Worm (Caenorhabditis elegans) whole organism, L4 larva: ENCODE data around the gene C27B7.2.
A peak's percentile ranks its signal among the peaks of the same experiment; 100 is the strongest.

ENCODE experiments used
- D1046.2 ChIP-seq: fragments of 200-800 bp; sonication (Bioruptor generic); IDR thresholded peaks from 2 replicates; pipeline ENCODE4 v1.3.6; 2022; ENCODE audit warnings: missing genetic modification characterization, missing compliant biosample characterization
- F26F4.8 ChIP-seq: fragments of 200-800 bp; sonication (Bioruptor generic); conservative IDR thresholded peaks from 2 replicates; pipeline ENCODE4 v1.3.6; 2022; ENCODE audit warnings: missing genetic modification characterization, missing compliant biosample characterization
- F44E2.7 ChIP-seq: fragments of 200-800 bp; sonication (Bioruptor generic); IDR thresholded peaks from 2 replicates; pipeline ENCODE4 v2.1.2; 2022; ENCODE audit warnings: missing genetic modification characterization, missing compliant biosample characterization
- F49E8.2 ChIP-seq: sonication (generic microtip); optimal IDR thresholded peaks from 2 replicates; lab custom pipeline; 2016; ENCODE audit warnings: missing compliant biosample characterization, mild to moderate bottlenecking, missing genetic modification characterization, borderline replicate concordance
- R02D3.7 ChIP-seq: fragments of 150-350 bp; sonication (generic microtip); optimal IDR thresholded peaks from 3 replicates; lab custom pipeline; 2014; ENCODE audit warnings: missing biosample characterization, missing genetic modification characterization
- T20F7.1 ChIP-seq: fragments of 200-800 bp; sonication (Bioruptor generic); optimal IDR thresholded peaks from 2 replicates; lab custom pipeline; 2018; ENCODE audit warnings: mild to moderate bottlenecking, missing genetic modification characterization, missing compliant biosample characterization
- Y48G9A.11 ChIP-seq: fragments of 200-800 bp; sonication (Bioruptor generic); IDR thresholded peaks from 2 replicates; pipeline ENCODE4 v1.3.6; 2022; ENCODE audit warnings: missing genetic modification reagents, missing genetic modification characterization, missing compliant biosample characterization
- Y5F2A.4 ChIP-seq: fragments of 200-800 bp; sonication (Bioruptor generic); optimal IDR thresholded peaks from 2 replicates; lab custom pipeline; 2018; ENCODE audit warnings: mild to moderate bottlenecking, missing genetic modification characterization, missing compliant biosample characterization
- Y75B8A.6 ChIP-seq: fragments of 200-800 bp; sonication (Bioruptor generic); IDR thresholded peaks from 2 replicates; pipeline ENCODE4 v1.3.6; 2022; ENCODE audit warnings: missing genetic modification reagents, missing genetic modification characterization, missing compliant biosample characterization
- ZK546.5 ChIP-seq, 2 experiments: sonication (generic microtip); optimal IDR thresholded peaks; 2 replicates each; lab custom pipeline; 2017; ENCODE audit warnings: missing biosample characterization in 2 of 2, missing genetic modification characterization in 2 of 2
- aha-1 ChIP-seq: fragments of 150-350 bp; peaks from one replicate; lab custom pipeline; 2014; ENCODE audit warnings: missing biosample characterization, missing genetic modification characterization
- aly-2 ChIP-seq: sonication (generic microtip); optimal IDR thresholded peaks from 2 replicates; lab custom pipeline; 2018; ENCODE audit warnings: missing biosample characterization, missing genetic modification characterization
- ama-1 ChIP-seq: fragments of 150-350 bp; optimal IDR thresholded peaks from 2 replicates; lab custom pipeline; 2014; ENCODE audit warnings: inconsistent platforms, mixed read lengths
- arid-1 ChIP-seq: fragments of 200-800 bp; sonication (Bioruptor generic); conservative IDR thresholded peaks from 2 replicates; pipeline ENCODE4 v1.3.6; 2022; ENCODE audit warnings: missing genetic modification reagents, missing genetic modification characterization, missing compliant biosample characterization
- attf-4 ChIP-seq: sonication (generic microtip); optimal IDR thresholded peaks from 3 replicates; lab custom pipeline; 2017; ENCODE audit warnings: missing biosample characterization, missing genetic modification characterization
- ceh-28 ChIP-seq: fragments of 150-350 bp; optimal IDR thresholded peaks from 2 replicates; lab custom pipeline; 2014; ENCODE audit warnings: missing biosample characterization, missing genetic modification reagents, missing genetic modification characterization
- ceh-44 ChIP-seq: fragments of 200-800 bp; sonication (Bioruptor generic); IDR thresholded peaks from 2 replicates; pipeline ENCODE4 v1.3.6; 2022; ENCODE audit warnings: missing genetic modification reagents, missing genetic modification characterization, missing compliant biosample characterization
- daf-12 ChIP-seq: fragments of 150-350 bp; optimal IDR thresholded peaks from 2 replicates; lab custom pipeline; 2014; ENCODE audit warnings: missing biosample characterization, missing genetic modification reagents, missing genetic modification characterization
- dmd-8 ChIP-seq: fragments of 200-800 bp; sonication (Bioruptor generic); IDR thresholded peaks from 2 replicates; pipeline ENCODE4 v1.3.6; 2022; ENCODE audit warnings: missing genetic modification characterization, missing compliant biosample characterization
- dpl-1 ChIP-seq: fragments of 150-350 bp; optimal IDR thresholded peaks from 2 replicates; lab custom pipeline; 2014; ENCODE audit warnings: missing biosample characterization, missing genetic modification reagents, missing genetic modification characterization
- gei-8 ChIP-seq: fragments of 200-800 bp; sonication (Bioruptor generic); optimal IDR thresholded peaks from 2 replicates; lab custom pipeline; 2018; ENCODE audit warnings: mild to moderate bottlenecking, missing genetic modification characterization, missing compliant biosample characterization
- hif-1 ChIP-seq, 2 experiments: sonication (generic microtip); optimal IDR thresholded peaks; 2 replicates each; lab custom pipeline; 2016 to 2017; ENCODE audit warnings: missing compliant biosample characterization in 2 of 2, missing genetic modification characterization in 2 of 2, missing genetic modification reagents in 2 of 2, missing genotype in 2 of 2, mild to moderate bottlenecking in 1 of 2
- hlh-11 ChIP-seq: fragments of 200-800 bp; sonication (Bioruptor generic); optimal IDR thresholded peaks from 2 replicates; lab custom pipeline; 2018; ENCODE audit warnings: mild to moderate bottlenecking, missing genetic modification characterization, missing compliant biosample characterization
- hlh-30 ChIP-seq: sonication (generic microtip); optimal IDR thresholded peaks from 2 replicates; lab custom pipeline; 2017; ENCODE audit warnings: antibody characterized with exemption, mild to moderate bottlenecking, missing genetic modification characterization, missing compliant biosample characterization; ENCODE audit not compliant: insufficient read depth
- hmg-1.1 ChIP-seq: fragments of 200-800 bp; sonication (Bioruptor generic); IDR thresholded peaks from 2 replicates; pipeline ENCODE4 v1.3.6; 2022; ENCODE audit warnings: missing genetic modification reagents, missing genetic modification characterization, missing compliant biosample characterization
- jun-1 ChIP-seq: fragments of 150-350 bp; optimal IDR thresholded peaks from 2 replicates; lab custom pipeline; 2014; ENCODE audit warnings: missing biosample characterization, missing genetic modification reagents, missing genetic modification characterization
- lir-3 ChIP-seq: sonication (generic microtip); optimal IDR thresholded peaks from 2 replicates; lab custom pipeline; 2016; ENCODE audit warnings: mild to moderate bottlenecking, missing genetic modification characterization, missing compliant biosample characterization
- madf-9 ChIP-seq: fragments of 200-800 bp; sonication (Bioruptor generic); conservative IDR thresholded peaks from 2 replicates; pipeline ENCODE4 v1.3.6; 2022; ENCODE audit warnings: missing genetic modification reagents, missing genetic modification characterization, missing compliant biosample characterization
- mdl-1 ChIP-seq, 2 experiments: fragments of 150-350 bp in 1 of 2; sonication (generic microtip) in 1 of 2; optimal IDR thresholded peaks; 2 replicates each; lab custom pipeline; 2014 to 2017; ENCODE audit warnings: missing biosample characterization in 2 of 2, missing genetic modification characterization in 2 of 2
- mdt-29 ChIP-seq: fragments of 200-800 bp; sonication (Bioruptor generic); IDR thresholded peaks from 2 replicates; pipeline ENCODE4 v1.3.6; 2022; ENCODE audit warnings: missing genetic modification reagents, missing genetic modification characterization, missing compliant biosample characterization
- mep-1 ChIP-seq: fragments of 150-350 bp; sonication (generic microtip); optimal IDR thresholded peaks from 3 replicates; lab custom pipeline; 2014; ENCODE audit warnings: missing biosample characterization, missing genetic modification characterization
- mes-2 ChIP-seq: sonication (generic microtip); optimal IDR thresholded peaks from 2 replicates; lab custom pipeline; 2016; ENCODE audit warnings: missing genotype, mild to moderate bottlenecking, missing genetic modification characterization, missing compliant biosample characterization; ENCODE audit not compliant: poor library complexity, severe bottlenecking
- nhr-237 ChIP-seq: sonication (generic microtip); optimal IDR thresholded peaks from 2 replicates; lab custom pipeline; 2017; ENCODE audit warnings: missing biosample characterization, missing genetic modification characterization
- pha-4 ChIP-seq, 2 experiments: fragments of 150-350 bp in 1 of 2; fragments of 200-800 bp in 1 of 2; sonication (Bioruptor generic) in 1 of 2; IDR thresholded peaks in 1 of 2; optimal IDR thresholded peaks in 1 of 2; 2 replicates each; pipeline versions ENCODE4 v1.3.6 to Lab custom; 2014 to 2022; ENCODE audit warnings: missing genetic modification characterization in 2 of 2, missing genetic modification reagents in 2 of 2, missing biosample characterization in 1 of 2, missing compliant biosample characterization in 1 of 2
- pqm-1 ChIP-seq: sonication (generic microtip); optimal IDR thresholded peaks from 2 replicates; lab custom pipeline; 2017; ENCODE audit warnings: missing biosample characterization, missing genetic modification characterization
- rbr-2 ChIP-seq: sonication (generic microtip); optimal IDR thresholded peaks from 2 replicates; lab custom pipeline; 2016; ENCODE audit warnings: missing genotype, missing genetic modification characterization, missing compliant biosample characterization
- sdz-12 ChIP-seq: fragments of 200-800 bp; sonication (Bioruptor generic); optimal IDR thresholded peaks from 2 replicates; lab custom pipeline; 2018; ENCODE audit warnings: mild to moderate bottlenecking, missing genetic modification characterization, missing compliant biosample characterization
- set-16 ChIP-seq: fragments of 200-800 bp; sonication (Bioruptor generic); IDR thresholded peaks from 2 replicates; pipeline ENCODE4 v1.3.6; 2022; ENCODE audit warnings: missing genetic modification reagents, missing genetic modification characterization, missing compliant biosample characterization
- spr-3 ChIP-seq: fragments of 200-800 bp; sonication (Bioruptor generic); optimal IDR thresholded peaks from 2 replicates; lab custom pipeline; 2018; ENCODE audit warnings: mild to moderate bottlenecking, missing genetic modification characterization, missing compliant biosample characterization
- unc-39 ChIP-seq: sonication (generic microtip); optimal IDR thresholded peaks from 2 replicates; lab custom pipeline; 2017; ENCODE audit warnings: missing biosample characterization, missing genetic modification characterization
- unc-62 ChIP-seq, 3 experiments: fragments of 150-350 bp in 1 of 3; sonication (generic microtip); optimal IDR thresholded peaks in 2 of 3; peaks in 1 of 3; 1 replicate in 1 of 3; 2 replicates in 2 of 3; lab custom pipeline; 2014 to 2017; ENCODE audit warnings: missing biosample characterization in 3 of 3, missing genetic modification characterization in 3 of 3, missing genetic modification reagents in 3 of 3, missing genotype in 1 of 3
- zag-1 ChIP-seq: fragments of 150-350 bp; optimal IDR thresholded peaks from 2 replicates; lab custom pipeline; 2014; ENCODE audit warnings: missing biosample characterization, missing genetic modification characterization

C27B7.2 gene

DNA sequence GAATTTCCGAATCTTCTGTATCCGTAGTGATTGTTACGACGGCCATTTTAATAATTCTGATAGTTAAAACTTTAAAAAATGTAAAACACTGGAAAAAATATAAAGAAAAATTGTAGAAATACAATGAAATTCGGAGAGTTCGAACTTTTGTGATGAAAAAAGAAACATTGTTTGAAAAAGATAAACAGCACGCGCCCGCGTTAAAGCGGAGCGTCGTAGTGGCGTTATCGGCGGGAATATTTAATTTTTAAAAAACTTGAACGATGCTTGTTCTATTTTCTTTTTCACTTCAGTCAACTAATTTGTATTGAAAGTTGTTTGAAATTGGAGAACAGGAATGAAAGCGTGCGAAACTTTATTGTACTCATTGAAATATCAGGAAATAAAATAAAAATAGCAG lies 23.0 kb upstream of the C27B7.2 start, which contains the start of gene npp-23:
Gene npp-23, minus strand, starts transcription at position 56 of the 400 bp plus-strand sequence.
- TF ChIP-seq mes-2 (tag; lab: Kevin White, UChicago) (peak; percentile 62), hlh-11 (no peak), R02D3.7 (tag; lab: Kevin White, UChicago) (no peak), F26F4.8 (GFP tag; lab: Robert Waterston, UW) (no peak), hlh-30 (peak; percentile 46), ceh-28 (tag; lab: Kevin White, UChicago) (no peak), rbr-2 (tag; lab: Kevin White, UChicago) (no peak), Y48G9A.11 (peak; percentile 89), gei-8 (GFP tag; lab: Kevin White, UChicago) (no peak), D1046.2 (GFP tag; lab: Robert Waterston, UW) (no peak), sdz-12 (GFP tag; lab: Kevin White, UChicago) (no peak), dpl-1 (peak; percentile 95), T20F7.1 (GFP tag; lab: Kevin White, UChicago) (peak; percentile 96), mdl-1 (tag; optimal IDR thresholded peaks at IDR 0.05; lab: Kevin White, UChicago) (peak in 1 of 2 experiments; percentile 4)

DNA sequence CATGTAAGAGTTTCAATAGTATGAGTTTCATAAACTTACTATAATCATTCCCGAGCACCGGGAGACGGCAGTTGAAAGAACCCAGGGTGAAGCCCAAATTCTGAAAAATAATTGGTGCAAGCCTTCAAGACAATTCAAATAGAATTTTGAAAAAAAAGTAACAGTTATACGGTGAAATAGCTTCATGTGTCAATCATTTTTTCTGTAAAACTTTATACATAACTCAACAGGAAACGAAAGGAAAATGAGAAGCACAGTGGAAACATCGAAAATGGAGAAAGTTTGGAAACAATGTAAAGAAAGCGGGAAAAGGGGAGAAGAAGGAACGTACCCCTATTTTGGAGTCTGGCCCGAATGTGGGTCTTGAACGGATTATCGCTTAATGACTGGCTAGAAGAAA lies 19.7 kb upstream of the C27B7.2 start, which contains the start of gene C09G9.3:
Gene C09G9.3, minus strand, starts transcription at position 101 of the 400 bp plus-strand sequence.
- TF ChIP-seq Y5F2A.4 (no peak), Y48G9A.11 (no peak), mdt-29 (GFP tag; lab: Robert Waterston, UW) (no peak), set-16 (GFP tag; lab: Robert Waterston, UW) (no peak), pqm-1 (no peak), dpl-1 (no peak), aly-2 (tag; lab: Kevin White, UChicago) (no peak), ZK546.5 (tag; optimal IDR thresholded peaks at IDR 0.05; lab: Kevin White, UChicago) (no peak), unc-39 (tag; lab: Kevin White, UChicago) (no peak), lir-3 (tag; lab: Kevin White, UChicago) (no peak), Y75B8A.6 (no peak), spr-3 (GFP tag; lab: Kevin White, UChicago) (no peak), dmd-8 (GFP tag; lab: Robert Waterston, UW) (no peak), hif-1 (tag; optimal IDR thresholded peaks at IDR 0.05; lab: Kevin White, UChicago) (no peak), F49E8.2 (tag; lab: Kevin White, UChicago) (no peak), ceh-44 (GFP tag; lab: Robert Waterston, UW) (no peak), aha-1 (no peak), madf-9 (no peak), arid-1 (no peak), ama-1 (lab: Kevin White, UChicago) (no peak)

ce11 chrIV:8873847-8874246 lies 18.8 kb upstream of the C27B7.2 start, which contains the start of gene hdl-2:
Gene hdl-2, plus strand, starts transcription at chrIV:8874147.
- TF ChIP-seq unc-62 (GFP tag; optimal IDR thresholded peaks at IDR 0.05 in 1 of 2; lab: Kevin White, UChicago) (peak in 1 of 2 experiments; percentile 23), unc-62 (tag; optimal IDR thresholded peaks at IDR 0.05; lab: Kevin White, UChicago) (no peak), hmg-1.1 (GFP tag; lab: Robert Waterston, UW) (no peak)
- TF ChIP-seq, all 104 proteins: peak for 1

ce11 chrIV:8879810-8880209 lies 12.8 kb upstream of the C27B7.2 start, which contains the start of gene npax-4:
Gene npax-4, minus strand, starts transcription at chrIV:8879910.
- no peak for TF ChIP-seq set-16 (GFP tag; lab: Robert Waterston, UW)
- no peak for TF ChIP-seq mep-1 (tag; lab: Kevin White, UChicago)
- TF ChIP-seq jun-1 (tag; lab: Kevin White, UChicago), result no peak
- TF ChIP-seq nhr-237 (tag; lab: Kevin White, UChicago), result no peak
- no peak for TF ChIP-seq aly-2 (tag; lab: Kevin White, UChicago)
- no peak for TF ChIP-seq sdz-12 (GFP tag; lab: Kevin White, UChicago)
- no peak for TF ChIP-seq ZK546.5 (tag; optimal IDR thresholded peaks at IDR 0.05; lab: Kevin White, UChicago)
- TF ChIP-seq zag-1 (tag; lab: Kevin White, UChicago), result no peak
- TF ChIP-seq F44E2.7 (GFP tag; lab: Robert Waterston, UW), result no peak
- no peak for TF ChIP-seq daf-12
- TF ChIP-seq pha-4 (GFP tag; IDR thresholded peaks at IDR 0.05; lab: Robert Waterston, UW), result no peak
- TF ChIP-seq pha-4 (tag; optimal IDR thresholded peaks at IDR 0.05; lab: Kevin White, UChicago), result no peak
- no peak for TF ChIP-seq attf-4 (tag; lab: Kevin White, UChicago)
- TF ChIP-seq, all 104 proteins: peak for 0
